Fruit fly (Drosophila melanogaster) whole organism, adult: Measurements from ENCODE around the gene CG42826.

Experiments
- CG33017 ChIP-seq: fragments of 200-800 bp; sonication (Bioruptor generic); optimal IDR thresholded peaks from 2 replicates; lab custom pipeline; 2018; ENCODE audit warnings: missing biosample characterization, mild to moderate bottlenecking, missing genetic modification characterization, moderate library complexity
- Crg-1 ChIP-seq: fragments of 200-800 bp; sonication (Bioruptor generic); optimal IDR thresholded peaks from 2 replicates; lab custom pipeline; 2016; ENCODE audit warnings: missing biosample characterization, missing genetic modification characterization
- Hr96 ChIP-seq: fragments of 200-800 bp; sonication (Bioruptor generic); optimal IDR thresholded peaks from 2 replicates; lab custom pipeline; 2016; ENCODE audit warnings: missing biosample characterization, missing genetic modification characterization
- bab1 ChIP-seq: fragments of 200-800 bp; sonication (Bioruptor generic); optimal IDR thresholded peaks from 3 replicates; lab custom pipeline; 2019; ENCODE audit warnings: missing biosample characterization, mild to moderate bottlenecking, missing genetic modification characterization, moderate library complexity
- kay ChIP-seq: fragments of 200-800 bp; sonication (Bioruptor generic); peaks from one replicate; lab custom pipeline; 2016; ENCODE audit warnings: missing biosample characterization, missing genetic modification characterization, borderline replicate concordance

DNA sequence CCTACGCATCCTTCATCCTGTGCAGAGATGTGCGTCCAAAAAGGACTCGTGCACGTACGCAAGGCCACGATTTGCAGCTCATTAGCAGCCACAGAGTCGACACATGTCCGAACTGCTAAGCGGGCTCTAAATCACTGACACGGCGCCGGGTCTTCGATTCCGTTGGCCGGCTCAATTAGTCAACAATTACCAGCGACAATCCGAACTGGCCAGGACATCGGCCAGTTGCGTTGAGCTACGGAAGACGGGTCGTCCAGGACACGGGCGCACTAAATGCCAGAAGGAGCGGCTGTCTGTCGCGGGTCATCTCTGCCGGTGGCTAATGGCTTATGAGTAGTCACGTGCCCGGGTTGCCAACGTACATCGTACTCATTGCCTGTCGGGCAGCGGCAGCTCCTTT, 5.1 kb upstream of the CG42826 start:
- TF ChIP-seq bab1 (GFP tag; lab: Kevin White, UChicago) (no peak), CG33017 (no peak), kay (GFP tag; lab: Kevin White, UChicago) (no peak), Hr96 (GFP tag; lab: Kevin White, UChicago) (no peak), Crg-1 (GFP tag; lab: Kevin White, UChicago) (no peak)
